Fruit fly (Drosophila melanogaster) whole organism, embryonic: ENCODE measurements around the gene Cyp303a1.

Experiments used
- Adf1 ChIP-seq: fragments of 200-800 bp; sonication (Bioruptor generic); IDR thresholded peaks from 2 replicates; pipeline ENCODE4 v1.3.6; 2022; ENCODE audit warnings: missing biosample characterization, missing genetic modification characterization
- Atf3 ChIP-seq: fragments of 200-800 bp; sonication (Bioruptor generic); optimal IDR thresholded peaks from 3 replicates; lab custom pipeline; 2016; ENCODE audit warnings: missing biosample characterization, missing genetic modification characterization
- CG10147 ChIP-seq: fragments of 200-800 bp; sonication (Bioruptor generic); optimal IDR thresholded peaks from 2 replicates; lab custom pipeline; 2019; ENCODE audit warnings: missing biosample characterization, mild to moderate bottlenecking, missing genetic modification characterization, moderate library complexity
- CG11247 ChIP-seq: fragments of 200-800 bp; sonication (Bioruptor generic); IDR thresholded peaks from 2 replicates; pipeline ENCODE4 v1.3.6; 2022; ENCODE audit warnings: missing biosample characterization, missing genetic modification characterization
- CG11504 ChIP-seq: fragments of 200-800 bp; sonication (Bioruptor generic); optimal IDR thresholded peaks from 3 replicates; lab custom pipeline; 2019; ENCODE audit warnings: missing biosample characterization, mild to moderate bottlenecking, missing genetic modification characterization, moderate library complexity
- CG12104 ChIP-seq: fragments of 200-800 bp; sonication (Bioruptor generic); optimal IDR thresholded peaks from 3 replicates; lab custom pipeline; 2016; ENCODE audit warnings: missing biosample characterization, missing genetic modification characterization
- CG12155 ChIP-seq: fragments of 200-800 bp; sonication (Bioruptor generic); optimal IDR thresholded peaks from 3 replicates; lab custom pipeline; 2016; ENCODE audit warnings: missing biosample characterization, missing genetic modification characterization
- CG12391 ChIP-seq: fragments of 200-800 bp; sonication (Bioruptor generic); optimal IDR thresholded peaks from 3 replicates; lab custom pipeline; 2018; ENCODE audit warnings: missing biosample characterization, mild to moderate bottlenecking, missing genetic modification characterization, moderate library complexity
- CG12659 ChIP-seq: fragments of 200-800 bp; sonication (Bioruptor generic); optimal IDR thresholded peaks from 3 replicates; lab custom pipeline; 2017; ENCODE audit warnings: mild to moderate bottlenecking, missing biosample characterization, missing genetic modification reagents, missing genetic modification characterization
- CG12744 ChIP-seq: fragments of 200-800 bp; sonication (Bioruptor generic); optimal IDR thresholded peaks from 2 replicates; lab custom pipeline; 2016; ENCODE audit warnings: missing biosample characterization, missing genetic modification characterization
- CG12769 ChIP-seq: fragments of 200-800 bp; sonication (Bioruptor generic); optimal IDR thresholded peaks from 2 replicates; lab custom pipeline; 2019; ENCODE audit warnings: missing biosample characterization, mild to moderate bottlenecking, missing genetic modification characterization, moderate library complexity
- CG13624 ChIP-seq: fragments of 200-800 bp; sonication (Bioruptor generic); optimal IDR thresholded peaks from 2 replicates; lab custom pipeline; 2016; ENCODE audit warnings: missing biosample characterization, missing genetic modification characterization
- CG13894 ChIP-seq: fragments of 200-800 bp; sonication (Bioruptor generic); optimal IDR thresholded peaks from 3 replicates; lab custom pipeline; 2018; ENCODE audit warnings: missing biosample characterization, mild to moderate bottlenecking, missing genetic modification characterization, moderate library complexity
- CG1529 ChIP-seq: fragments of 200-800 bp; sonication (Bioruptor generic); optimal IDR thresholded peaks from 3 replicates; lab custom pipeline; 2018; ENCODE audit warnings: missing biosample characterization, missing genetic modification characterization
- CG1603 ChIP-seq: fragments of 200-800 bp; sonication (Bioruptor generic); optimal IDR thresholded peaks from 2 replicates; lab custom pipeline; 2019; ENCODE audit warnings: missing biosample characterization, mild to moderate bottlenecking, missing genetic modification characterization, moderate library complexity
- CG2120 ChIP-seq: fragments of 200-800 bp; sonication (Bioruptor generic); optimal IDR thresholded peaks from 3 replicates; lab custom pipeline; 2016; ENCODE audit warnings: missing biosample characterization, missing genetic modification characterization
- CG2678 ChIP-seq: fragments of 200-800 bp; sonication (Bioruptor generic); optimal IDR thresholded peaks from 3 replicates; lab custom pipeline; 2019; ENCODE audit warnings: missing biosample characterization, mild to moderate bottlenecking, missing genetic modification characterization, moderate library complexity
- CG31388 ChIP-seq: fragments of 200-800 bp; sonication (Bioruptor generic); optimal IDR thresholded peaks from 2 replicates; lab custom pipeline; 2016; ENCODE audit warnings: missing biosample characterization, missing genetic modification characterization
- CG4360 ChIP-seq: fragments of 200-800 bp; sonication (Bioruptor generic); IDR thresholded peaks from 2 replicates; pipeline ENCODE4 v1.3.6; 2022; ENCODE audit warnings: missing biosample characterization, missing genetic modification characterization
- CG4730 ChIP-seq: fragments of 200-800 bp; sonication (Bioruptor generic); IDR thresholded peaks from 2 replicates; pipeline ENCODE4 v1.3.6; 2022; ENCODE audit warnings: missing biosample characterization, missing genetic modification characterization
- CG6272 ChIP-seq: fragments of 200-800 bp; sonication (Bioruptor generic); IDR thresholded peaks from 2 replicates; pipeline ENCODE4 v1.3.6; 2022; ENCODE audit warnings: missing biosample characterization, missing genetic modification characterization
- CG7357 ChIP-seq: fragments of 200-800 bp; sonication (Bioruptor generic); IDR thresholded peaks from 3 replicates; pipeline ENCODE4 v1.3.6; 2022; ENCODE audit warnings: missing biosample characterization, missing genetic modification characterization
- CG7556 ChIP-seq: fragments of 200-800 bp; sonication (Bioruptor generic); optimal IDR thresholded peaks from 2 replicates; lab custom pipeline; 2017; ENCODE audit warnings: missing biosample characterization, mild to moderate bottlenecking, missing genetic modification characterization
- CG7839 ChIP-seq: fragments of 200-800 bp; sonication (Bioruptor generic); optimal IDR thresholded peaks from 3 replicates; lab custom pipeline; 2018; ENCODE audit warnings: missing biosample characterization, mild to moderate bottlenecking, missing genetic modification characterization, moderate library complexity
- CG8281 ChIP-seq: fragments of 200-800 bp; sonication (Bioruptor generic); optimal IDR thresholded peaks from 2 replicates; lab custom pipeline; 2018; ENCODE audit warnings: missing biosample characterization, mild to moderate bottlenecking, missing genetic modification characterization, moderate library complexity
- CG9727 ChIP-seq: fragments of 200-800 bp; sonication (Bioruptor generic); optimal IDR thresholded peaks from 3 replicates; lab custom pipeline; 2017; ENCODE audit warnings: missing biosample characterization, mild to moderate bottlenecking, missing genetic modification characterization
- Fer3 ChIP-seq: fragments of 200-800 bp; sonication (Bioruptor generic); optimal IDR thresholded peaks from 2 replicates; lab custom pipeline; 2018; ENCODE audit warnings: missing biosample characterization, mild to moderate bottlenecking, missing genetic modification characterization, moderate library complexity
- Gug ChIP-seq: fragments of 200-800 bp; sonication (Bioruptor generic); IDR thresholded peaks from 4 replicates; pipeline ENCODE4 v1.3.6; 2022; ENCODE audit warnings: missing biosample characterization, missing genetic modification characterization
- Hmr ChIP-seq: fragments of 200-800 bp; sonication (Bioruptor generic); optimal IDR thresholded peaks from 3 replicates; lab custom pipeline; 2017; ENCODE audit warnings: mild to moderate bottlenecking, missing biosample characterization, missing genetic modification reagents, missing genetic modification characterization
- Hr51 ChIP-seq, 2 experiments: fragments of 200-800 bp; sonication (Bioruptor generic); optimal IDR thresholded peaks; 2 replicates in 1 of 2; 3 replicates in 1 of 2; lab custom pipeline; 2016 to 2018; ENCODE audit warnings: missing biosample characterization in 2 of 2, missing genetic modification characterization in 2 of 2, mild to moderate bottlenecking in 1 of 2, moderate library complexity in 1 of 2
- Hsf ChIP-seq: fragments of 200-800 bp; sonication (Bioruptor generic); optimal IDR thresholded peaks from 3 replicates; lab custom pipeline; 2016; ENCODE audit warnings: missing biosample characterization, missing genetic modification characterization
- Mrtf ChIP-seq: fragments of 200-800 bp; sonication (Bioruptor generic); IDR thresholded peaks from 3 replicates; pipeline ENCODE4 v1.3.6; 2022; ENCODE audit warnings: missing biosample characterization, missing genetic modification characterization
- Oli ChIP-seq: fragments of 200-800 bp; sonication (Bioruptor generic); optimal IDR thresholded peaks from 2 replicates; lab custom pipeline; 2018; ENCODE audit warnings: missing biosample characterization, mild to moderate bottlenecking, missing genetic modification characterization, moderate library complexity
- Ptx1 ChIP-seq: fragments of 200-800 bp; sonication (Bioruptor generic); IDR thresholded peaks from 2 replicates; pipeline ENCODE4 v1.3.6; 2022; ENCODE audit warnings: missing biosample characterization, missing genetic modification characterization
- amos ChIP-seq: fragments of 200-800 bp; sonication (Bioruptor generic); IDR thresholded peaks from 2 replicates; pipeline ENCODE4 v1.3.6; 2022; ENCODE audit warnings: missing biosample characterization, missing genetic modification characterization; ENCODE audit not compliant: partially characterized antibody
- bab2 ChIP-seq: fragments of 200-800 bp; sonication (Bioruptor generic); optimal IDR thresholded peaks from 2 replicates; lab custom pipeline; 2016; ENCODE audit warnings: missing biosample characterization, missing genetic modification characterization
- bcd ChIP-seq: fragments of 200-800 bp; sonication (Bioruptor generic); optimal IDR thresholded peaks from 2 replicates; lab custom pipeline; 2017; ENCODE audit warnings: missing biosample characterization, mild to moderate bottlenecking, missing genetic modification characterization
- bsh ChIP-seq, 2 experiments: fragments of 200-800 bp; sonication (Bioruptor generic); optimal IDR thresholded peaks; 2 replicates each; lab custom pipeline; 2017 to 2018; ENCODE audit warnings: mild to moderate bottlenecking in 2 of 2, missing biosample characterization in 2 of 2, missing genetic modification characterization in 2 of 2, moderate library complexity in 1 of 2
- caup ChIP-seq: fragments of 200-800 bp; sonication (Bioruptor generic); optimal IDR thresholded peaks from 3 replicates; lab custom pipeline; 2017; ENCODE audit warnings: missing biosample characterization, mild to moderate bottlenecking, missing genetic modification characterization, moderate library complexity; ENCODE audit not compliant: severe bottlenecking
- dati ChIP-seq: fragments of 200-800 bp; sonication (Bioruptor generic); IDR thresholded peaks from 2 replicates; pipeline ENCODE4 v1.3.6; 2022; ENCODE audit warnings: missing biosample characterization, missing genetic modification characterization
- exex ChIP-seq: fragments of 200-800 bp; sonication (Bioruptor generic); optimal IDR thresholded peaks from 4 replicates; lab custom pipeline; 2018; ENCODE audit warnings: missing biosample characterization, mild to moderate bottlenecking, missing genetic modification characterization, moderate library complexity
- fru ChIP-seq: fragments of >200 bp; optimal IDR thresholded peaks from 2 replicates; lab custom pipeline; 2017
- grau ChIP-seq: fragments of 200-800 bp; optimal IDR thresholded peaks from 3 replicates; lab custom pipeline; 2019; ENCODE audit warnings: missing biosample characterization, mild to moderate bottlenecking, missing genetic modification characterization, moderate library complexity
- grn ChIP-seq: fragments of 200-800 bp; sonication (Bioruptor generic); optimal IDR thresholded peaks from 3 replicates; lab custom pipeline; 2017; ENCODE audit warnings: missing biosample characterization, missing genetic modification characterization
- ind ChIP-seq: fragments of 200-800 bp; sonication (Bioruptor generic); optimal IDR thresholded peaks from 3 replicates; lab custom pipeline; 2016; ENCODE audit warnings: missing biosample characterization, missing genetic modification characterization
- sisA ChIP-seq: fragments of 200-800 bp; sonication (Bioruptor generic); IDR thresholded peaks from 2 replicates; pipeline ENCODE4 v1.3.6; 2022; ENCODE audit warnings: missing biosample characterization, missing genetic modification characterization
- slp2 ChIP-seq: fragments of 200-800 bp; sonication (Bioruptor generic); optimal IDR thresholded peaks from 2 replicates; lab custom pipeline; 2016; ENCODE audit warnings: missing biosample characterization, missing genetic modification characterization
- stwl ChIP-seq: fragments of 200-800 bp; sonication (Bioruptor generic); optimal IDR thresholded peaks from 3 replicates; lab custom pipeline; 2018; ENCODE audit warnings: missing biosample characterization, mild to moderate bottlenecking, missing genetic modification characterization, moderate library complexity
- tx ChIP-seq: fragments of 200-800 bp; sonication (Bioruptor generic); optimal IDR thresholded peaks from 2 replicates; lab custom pipeline; 2016; ENCODE audit warnings: missing biosample characterization, missing genetic modification characterization

The Cyp303a1 gene

DNA sequence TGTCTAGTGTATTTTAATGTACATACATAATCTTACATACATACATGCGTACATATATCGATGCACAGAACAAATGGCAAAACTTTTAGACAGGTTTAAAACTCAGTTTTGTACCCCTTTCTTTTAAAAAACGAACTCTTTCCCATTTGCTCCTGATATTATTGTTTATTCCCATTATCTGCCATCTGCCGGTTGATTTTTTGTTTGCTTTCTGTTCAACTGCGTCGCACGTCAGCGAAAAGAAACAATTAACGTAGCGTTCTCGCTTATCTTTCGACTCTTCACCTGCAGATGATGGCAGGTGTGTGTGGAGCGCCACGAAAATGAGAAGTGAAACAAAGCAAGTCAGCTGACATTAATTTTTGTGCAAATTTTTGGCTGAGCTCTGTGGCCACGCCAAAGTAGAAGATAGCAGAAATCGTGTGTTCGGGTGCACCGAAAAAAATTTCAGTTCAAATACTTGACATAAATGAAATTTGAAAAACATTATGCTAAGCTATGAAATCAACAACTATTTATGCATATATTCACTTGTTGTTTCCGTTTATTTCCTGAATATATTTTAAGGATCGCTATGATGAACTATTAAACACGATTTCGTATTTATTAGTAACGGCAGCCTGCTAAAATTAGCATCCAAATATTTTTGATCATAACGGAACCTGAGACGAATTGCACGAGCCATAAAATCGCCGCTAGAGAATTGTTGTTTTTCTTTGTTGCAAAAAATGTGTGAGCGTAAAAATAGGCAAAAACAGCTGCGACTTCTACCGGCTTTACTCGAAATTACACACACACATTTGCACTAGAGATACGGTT, 23.1 kb upstream of the Cyp303a1 start (continued):
- peak; percentile 36 for TF ChIP-seq CG2678 (tag; lab: Kevin White, UChicago)
- TF ChIP-seq Gug: no peak
- TF ChIP-seq fru: no peak
- no peak for TF ChIP-seq Adf1 (GFP tag; lab: Robert Waterston, UW)
- peak; percentile 15 for TF ChIP-seq CG12155 (GFP tag; lab: Kevin White, UChicago)
- peak; percentile 22 for TF ChIP-seq grau (tag; lab: Kevin White, UChicago)
- no peak for TF ChIP-seq CG31388 (GFP tag; lab: Kevin White, UChicago)
- peak; percentile 43 for TF ChIP-seq ind
- TF ChIP-seq CG12769 (tag; lab: Kevin White, UChicago): no peak
- peak in 1 of 2 experiments; percentile 13 for TF ChIP-seq bsh (GFP tag; optimal IDR thresholded peaks at IDR 0.05; lab: Kevin White, UChicago)
- peak; percentile 4 for TF ChIP-seq CG10147 (GFP tag; lab: Kevin White, UChicago)
- peak; percentile 1 for TF ChIP-seq caup (GFP tag; lab: Kevin White, UChicago)
- no peak for TF ChIP-seq exex (tag; lab: Kevin White, UChicago)
- no peak for TF ChIP-seq Atf3 (GFP tag; lab: Kevin White, UChicago)
- TF ChIP-seq sisA (GFP tag; lab: Robert Waterston, UW): no peak
- TF ChIP-seq CG9727 (GFP tag; lab: Kevin White, UChicago): peak; percentile 52
- no peak for TF ChIP-seq CG1603 (tag; lab: Kevin White, UChicago)
- TF ChIP-seq Hmr (GFP tag; lab: Kevin White, UChicago): peak; percentile 25
- TF ChIP-seq tx (GFP tag; lab: Kevin White, UChicago): no peak
- no peak for TF ChIP-seq CG13894 (tag; lab: Kevin White, UChicago)
- peak; percentile 46 for TF ChIP-seq bcd (GFP tag; lab: Kevin White, UChicago)
- no peak for TF ChIP-seq CG12104 (GFP tag; lab: Kevin White, UChicago)
- peak; percentile 36 for TF ChIP-seq Hsf (GFP tag; lab: Kevin White, UChicago)
- peak; percentile 73 for TF ChIP-seq grn
- TF ChIP-seq CG4730 (GFP tag; lab: Robert Waterston, UW): no peak
- peak; percentile 11 for TF ChIP-seq bab2 (GFP tag; lab: Kevin White, UChicago)
- no peak for TF ChIP-seq Fer3 (tag; lab: Kevin White, UChicago)
- TF ChIP-seq CG11247 (GFP tag; lab: Robert Waterston, UW): no peak
- no peak for TF ChIP-seq slp2 (GFP tag; lab: Kevin White, UChicago)
- no peak for TF ChIP-seq CG6272 (GFP tag; lab: Robert Waterston, UW)
- TF ChIP-seq CG7357 (GFP tag; lab: Robert Waterston, UW): no peak
- TF ChIP-seq CG12744 (GFP tag; lab: Kevin White, UChicago): no peak
- no peak for TF ChIP-seq CG8281
- TF ChIP-seq dati (GFP tag; lab: Robert Waterston, UW): no peak
- no peak for TF ChIP-seq stwl (tag; lab: Kevin White, UChicago)
- peak in 1 of 2 experiments; percentile 3 for TF ChIP-seq Hr51 (GFP tag; optimal IDR thresholded peaks at IDR 0.05; lab: Kevin White, UChicago)
- TF ChIP-seq CG7839 (tag; lab: Kevin White, UChicago): peak; percentile 33
- no peak for TF ChIP-seq CG13624 (GFP tag; lab: Kevin White, UChicago)
- no peak for TF ChIP-seq Mrtf
- no peak for TF ChIP-seq CG1529
- peak; percentile 43 for TF ChIP-seq CG11504 (tag; lab: Kevin White, UChicago)
- TF ChIP-seq CG4360 (GFP tag; lab: Robert Waterston, UW): no peak
- peak; percentile 0 for TF ChIP-seq CG12659
- TF ChIP-seq Oli (tag; lab: Kevin White, UChicago): peak; percentile 38
- TF ChIP-seq CG2120: peak; percentile 67
- no peak for TF ChIP-seq amos (GFP tag; lab: Robert Waterston, UW)
- TF ChIP-seq CG7556 (GFP tag; lab: Kevin White, UChicago): peak; percentile 22
- no peak for TF ChIP-seq Ptx1 (GFP tag; lab: Robert Waterston, UW)
- peak; percentile 35 for TF ChIP-seq CG12391 (tag; lab: Kevin White, UChicago)
